Worm (Caenorhabditis elegans): ENCODE results near the gene F52E1.5.

F52E1.5 gene

DNA sequence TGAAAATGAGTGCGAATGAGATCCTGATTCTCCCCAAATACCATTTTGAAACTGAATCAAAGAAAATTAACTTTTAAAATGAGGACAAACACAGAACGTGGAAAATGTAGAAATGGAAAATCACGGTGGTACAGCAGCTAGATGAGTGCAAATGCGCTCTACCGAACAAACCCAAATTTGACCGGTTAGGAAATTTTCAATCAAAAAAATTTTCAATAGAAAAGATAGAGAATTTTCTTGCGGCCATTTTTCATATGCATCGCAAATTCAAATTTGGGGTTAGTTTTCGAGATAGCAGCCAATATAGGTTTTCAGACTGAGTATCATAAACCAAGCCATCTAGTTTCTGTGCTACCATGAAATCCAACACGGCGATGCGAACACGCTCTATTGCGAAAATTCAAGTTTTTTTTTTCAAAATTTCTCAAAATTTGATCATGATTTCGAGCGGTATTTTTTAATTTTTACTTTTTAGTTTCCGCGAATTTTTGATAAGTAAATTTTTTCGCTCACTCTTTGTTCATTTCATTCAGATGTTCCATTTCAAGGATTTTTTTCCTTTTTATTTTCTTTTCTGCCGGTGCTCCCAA, 34.2 kb downstream of the F52E1.5 start, which contains the start of gene vha-18:
TSS of gene vha-18 (minus strand) at position 51 of the 590 bp plus-strand sequence.
- TF ChIP-seq hlh-1 (tag; optimal IDR thresholded peaks at IDR 0.05) (no peak), elt-3 (tag; optimal IDR thresholded peaks at IDR 0.05) (no peak), zip-8 (tag; optimal IDR thresholded peaks at IDR 0.05) (no peak), ceh-43 (GFP tag; optimal IDR thresholded peaks at IDR 0.05) (no peak), tbx-8 (GFP tag; optimal IDR thresholded peaks at IDR 0.05) (no peak), nhr-12 (tag; optimal IDR thresholded peaks at IDR 0.05) (no peak), sptf-1 (tag; optimal IDR thresholded peaks at IDR 0.05) (no peak), M03D4.4 (tag; optimal IDR thresholded peaks at IDR 0.05) (no peak), ztf-11 (tag; optimal IDR thresholded peaks at IDR 0.05) (no peak), drap-1 (GFP tag; optimal IDR thresholded peaks at IDR 0.05) (no peak)

DNA sequence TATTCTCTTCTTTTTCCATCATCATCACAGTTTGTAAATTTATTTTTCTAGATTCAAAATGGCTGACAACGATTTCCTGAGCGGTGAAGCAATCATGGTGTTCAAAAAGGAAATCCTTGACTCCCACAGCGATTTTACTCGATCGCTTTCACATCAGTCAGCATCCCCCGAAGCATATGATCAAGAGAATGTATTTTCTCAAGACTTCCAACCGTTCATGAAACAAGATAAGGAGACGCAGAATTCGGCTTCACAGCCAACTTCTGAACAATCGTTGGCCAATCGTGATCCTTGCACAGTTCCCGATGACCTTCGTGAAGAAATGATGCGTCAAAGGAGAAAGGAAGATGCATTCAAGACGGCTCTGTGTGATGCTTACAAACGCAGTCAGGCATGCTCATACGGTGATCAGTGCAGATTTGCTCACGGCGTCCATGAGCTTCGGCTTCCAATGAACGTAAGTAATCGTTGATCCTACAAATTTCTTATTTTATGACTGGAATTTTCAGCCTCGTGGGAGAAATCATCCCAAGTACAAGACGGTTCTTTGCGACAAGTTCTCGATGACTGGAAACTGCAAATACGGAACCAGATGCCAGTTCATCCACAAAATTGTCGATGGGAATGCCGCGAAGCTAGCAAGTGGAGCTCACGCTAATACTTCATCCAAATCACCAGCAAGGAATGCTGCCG, 34.9 kb downstream of the F52E1.5 start, which contains the start of gene pos-1:
TSS of gene pos-1 (plus strand) at position 51 of the 693 bp plus-strand sequence.
- TF ChIP-seq ceh-83 (GFP tag; optimal IDR thresholded peaks at IDR 0.05) (no peak), M03D4.4 (tag; optimal IDR thresholded peaks at IDR 0.05) (no peak), tbx-8 (GFP tag; optimal IDR thresholded peaks at IDR 0.05) (no peak), ces-1 (GFP tag; optimal IDR thresholded peaks at IDR 0.05) (no peak), lsy-2 (tag; optimal IDR thresholded peaks at IDR 0.05) (no peak), mab-5 (tag; optimal IDR thresholded peaks at IDR 0.05) (no peak), drap-1 (GFP tag; optimal IDR thresholded peaks at IDR 0.05) (no peak), unc-39 (tag; optimal IDR thresholded peaks at IDR 0.05) (no peak), elt-3 (tag; optimal IDR thresholded peaks at IDR 0.05) (no peak), flh-1 (GFP tag; optimal IDR thresholded peaks at IDR 0.05) (no peak), nhr-2 (tag; optimal IDR thresholded peaks at IDR 0.05) (no peak), nhr-12 (tag; optimal IDR thresholded peaks at IDR 0.05) (no peak), pha-4 (tag; optimal IDR thresholded peaks at IDR 0.05) (no peak), lin-32 (GFP tag; optimal IDR thresholded peaks at IDR 0.05) (no peak), sem-2 (GFP tag; optimal IDR thresholded peaks at IDR 0.05) (no peak)

DNA sequence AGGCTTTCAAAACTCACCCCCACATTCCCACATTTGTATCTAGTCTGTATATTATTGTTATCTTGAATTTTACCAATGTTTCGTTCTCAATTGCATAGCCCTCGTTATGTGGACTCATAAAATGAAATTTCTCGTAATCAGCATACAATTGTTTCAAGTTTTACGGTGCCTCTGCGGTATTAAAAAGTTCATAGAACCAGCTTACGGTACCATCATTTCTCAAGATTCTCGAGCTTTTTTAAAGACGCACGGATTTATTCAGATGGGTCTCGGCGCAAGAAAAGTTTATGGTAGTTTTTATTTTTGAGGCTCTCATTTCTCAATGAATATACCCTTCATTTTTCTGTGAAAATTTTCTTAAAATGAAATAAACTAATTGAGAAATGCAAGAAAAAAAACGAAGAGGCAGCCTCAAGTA, 35.8 kb downstream of the F52E1.5 start:
- no peak for TF ChIP-seq ceh-83 (GFP tag; optimal IDR thresholded peaks at IDR 0.05)
- no peak for TF ChIP-seq ztf-11 (tag; optimal IDR thresholded peaks at IDR 0.05)
- TF ChIP-seq elt-3 (tag; optimal IDR thresholded peaks at IDR 0.05), result no peak
- TF ChIP-seq hlh-1 (tag; optimal IDR thresholded peaks at IDR 0.05), result no peak
- TF ChIP-seq ceh-43 (GFP tag; optimal IDR thresholded peaks at IDR 0.05), result no peak
- TF ChIP-seq nhr-12 (tag; optimal IDR thresholded peaks at IDR 0.05), result no peak
- TF ChIP-seq mls-2 (tag; optimal IDR thresholded peaks at IDR 0.05), result no peak
- no peak for TF ChIP-seq sptf-1 (tag; optimal IDR thresholded peaks at IDR 0.05)

DNA sequence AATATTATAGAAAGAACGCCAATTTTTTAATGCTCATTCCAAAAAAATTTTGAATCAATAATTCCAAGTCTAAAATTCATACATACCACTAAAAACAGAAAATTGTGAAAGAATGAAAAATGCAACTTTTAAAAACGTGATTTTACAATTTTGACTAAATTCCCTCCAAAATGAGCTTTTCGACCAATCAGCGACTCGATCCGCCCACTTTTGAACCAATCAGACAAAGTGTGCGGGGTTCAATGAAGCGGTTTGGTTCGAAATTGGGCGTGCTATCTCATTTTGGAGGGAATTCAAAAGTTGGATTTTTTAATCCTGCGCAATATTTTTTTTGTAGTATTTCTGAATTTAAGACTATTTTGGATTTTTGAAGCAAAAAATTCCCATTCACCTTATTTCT, 38.0 kb downstream of the F52E1.5 start:
- TF ChIP-seq pha-4 (tag; optimal IDR thresholded peaks at IDR 0.05) (no peak), drap-1 (GFP tag; optimal IDR thresholded peaks at IDR 0.05) (no peak), hlh-1 (tag; optimal IDR thresholded peaks at IDR 0.05) (no peak), sptf-1 (tag; optimal IDR thresholded peaks at IDR 0.05) (no peak), nhr-76 (tag; optimal IDR thresholded peaks at IDR 0.05) (no peak), nhr-28 (tag; optimal IDR thresholded peaks at IDR 0.05) (no peak), bed-3 (GFP tag; optimal IDR thresholded peaks at IDR 0.05) (no peak), nhr-237 (tag; optimal IDR thresholded peaks at IDR 0.05) (no peak), ztf-11 (tag; optimal IDR thresholded peaks at IDR 0.05) (no peak), lin-13 (tag; optimal IDR thresholded peaks at IDR 0.05) (no peak), nhr-12 (tag; optimal IDR thresholded peaks at IDR 0.05) (no peak), cnd-1 (tag; optimal IDR thresholded peaks at IDR 0.05) (no peak), tbx-8 (GFP tag; optimal IDR thresholded peaks at IDR 0.05) (no peak), lsy-2 (tag; optimal IDR thresholded peaks at IDR 0.05) (no peak), lin-32 (GFP tag; optimal IDR thresholded peaks at IDR 0.05) (no peak)

DNA sequence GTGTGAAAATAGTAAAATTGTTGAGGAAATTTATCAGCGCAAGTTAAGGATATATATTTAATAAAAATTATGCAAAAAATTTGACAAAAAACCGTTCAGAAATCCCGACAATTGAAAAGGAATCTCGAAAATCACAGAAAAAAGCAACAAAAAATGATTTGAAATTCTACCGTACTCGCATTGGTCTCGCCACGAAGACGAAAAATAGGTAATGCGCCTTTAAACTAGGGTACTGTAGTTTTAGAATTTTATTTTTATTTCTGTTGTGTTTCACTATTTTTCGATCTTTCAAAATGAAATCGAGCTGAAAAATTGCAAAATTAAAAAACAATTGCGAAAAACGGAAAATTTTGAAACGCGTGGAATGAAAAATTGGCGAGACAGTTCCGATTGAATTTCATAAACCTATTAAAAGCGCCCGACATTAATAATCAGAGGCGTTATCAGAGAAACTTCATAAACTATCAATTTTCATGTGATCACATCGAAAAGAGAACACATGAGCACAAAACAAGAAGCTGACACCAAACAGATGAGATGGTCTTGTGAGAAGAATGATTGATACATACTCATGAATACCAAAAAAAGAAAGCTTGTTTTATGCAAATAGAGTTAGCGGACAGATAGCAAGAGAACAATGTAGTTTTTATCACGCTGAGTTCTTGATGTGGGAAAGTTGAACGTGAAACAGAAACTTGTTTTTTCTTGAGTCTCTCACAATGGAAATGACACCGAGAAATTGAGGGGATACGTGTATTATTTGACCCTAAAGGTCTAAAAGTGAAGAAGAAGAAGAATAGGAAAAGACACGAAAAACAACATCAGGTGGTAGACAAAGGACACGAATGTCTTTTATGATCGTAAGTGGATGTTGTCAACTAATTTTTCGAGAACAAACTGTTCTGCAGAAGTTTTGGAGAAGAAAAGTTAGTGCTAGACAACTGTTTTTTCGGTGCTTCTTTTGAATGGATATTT, 45.8 kb downstream of the F52E1.5 start:
- no peak for TF ChIP-seq ceh-83 (GFP tag; optimal IDR thresholded peaks at IDR 0.05)
- no peak for TF ChIP-seq ztf-11 (tag; optimal IDR thresholded peaks at IDR 0.05)
- TF ChIP-seq lsy-2 (tag; optimal IDR thresholded peaks at IDR 0.05), result no peak

Measured in whole organism, mixed stage, embryonic.